Worm (Caenorhabditis elegans) whole organism, L4/young adult: Measurements from ENCODE around the gene C28D4.10.

Experiments
- W03F9.2 ChIP-seq: fragments of 150-350 bp; optimal IDR thresholded peaks from 2 replicates; lab custom pipeline; 2014; ENCODE audit warnings: missing biosample characterization, missing genetic modification characterization
- dao-5 ChIP-seq: sonication (generic microtip); optimal IDR thresholded peaks from 2 replicates; lab custom pipeline; 2016; ENCODE audit warnings: missing genotype, missing genetic modification characterization, moderate library complexity, missing compliant biosample characterization

DNA sequence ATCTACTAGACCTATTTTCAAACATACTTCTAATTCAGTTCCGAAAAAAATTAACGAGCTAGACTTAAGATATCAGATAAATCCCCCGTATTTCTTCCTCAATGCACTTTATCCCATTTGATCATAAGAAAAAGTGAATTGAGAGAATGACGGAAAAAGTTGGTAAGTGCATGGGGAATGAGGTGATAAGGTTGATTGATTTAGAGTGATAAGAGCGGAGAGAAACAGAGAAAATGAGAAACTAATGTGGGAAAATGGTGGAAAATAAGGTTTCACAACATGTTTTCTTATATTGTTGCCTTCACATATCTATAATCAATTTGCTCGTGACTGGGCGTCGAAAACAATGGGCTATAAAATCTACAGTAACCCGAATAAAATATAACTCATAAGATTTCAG is 2.5 kb upstream of the C28D4.10 start:
- TF ChIP-seq W03F9.2 (tag; lab: Kevin White, UChicago): peak; percentile 21
- TF ChIP-seq dao-5 (tag; lab: Kevin White, UChicago): no peak
